Worm (Caenorhabditis elegans) whole organism, L1 larva: ENCODE data around the gene srdh-1.

ENCODE experiments used
- efl-3 ChIP-seq: fragments of 200-800 bp; sonication (Bioruptor generic); optimal IDR thresholded peaks from 2 replicates; lab custom pipeline; 2018; ENCODE audit warnings: mild to moderate bottlenecking, missing genetic modification characterization, missing compliant biosample characterization
- lin-39 ChIP-seq: fragments of 150-350 bp; optimal IDR thresholded peaks from 2 replicates; lab custom pipeline; 2014; ENCODE audit warnings: missing biosample characterization, missing genetic modification reagents, missing genetic modification characterization
- pag-3 ChIP-seq: sonication (generic microtip); optimal IDR thresholded peaks from 2 replicates; lab custom pipeline; 2017; ENCODE audit warnings: missing genetic modification characterization, mild to moderate bottlenecking, missing compliant biosample characterization, antibody characterized with exemption, borderline replicate concordance; ENCODE audit not compliant: insufficient read depth
- sox-4 ChIP-seq: sonication (generic microtip); optimal IDR thresholded peaks from 2 replicates; lab custom pipeline; 2016; ENCODE audit warnings: missing genetic modification characterization, missing compliant biosample characterization
- zag-1 ChIP-seq: fragments of 150-350 bp; optimal IDR thresholded peaks from 2 replicates; lab custom pipeline; 2014; ENCODE audit warnings: missing biosample characterization, missing genetic modification characterization
- ztf-11 ChIP-seq, 2 experiments: sonication (generic microtip); optimal IDR thresholded peaks; 2 replicates each; lab custom pipeline; 2016 to 2017; ENCODE audit warnings: missing genetic modification characterization in 2 of 2, missing biosample characterization in 1 of 2, missing compliant biosample characterization in 1 of 2

- no peak for TF ChIP-seq zag-1 (tag; lab: Kevin White, UChicago)
- TF ChIP-seq lin-39 (tag; lab: Kevin White, UChicago), result no peak
- TF ChIP-seq pag-3, result no peak
- no peak for TF ChIP-seq sox-4 (tag; lab: Kevin White, UChicago)
- no peak for TF ChIP-seq ztf-11 (tag; optimal IDR thresholded peaks at IDR 0.05; lab: Kevin White, UChicago)
- no peak for TF ChIP-seq efl-3 (GFP tag; lab: Kevin White, UChicago)
Measured at ce11 chrII:8283158-8283717, 18.8 kb downstream of the srdh-1 start, which contains the start of the genes nst-1 and cct-4.
